Worm (Caenorhabditis elegans): Measurements from ENCODE around the gene fbxa-209.

DNA sequence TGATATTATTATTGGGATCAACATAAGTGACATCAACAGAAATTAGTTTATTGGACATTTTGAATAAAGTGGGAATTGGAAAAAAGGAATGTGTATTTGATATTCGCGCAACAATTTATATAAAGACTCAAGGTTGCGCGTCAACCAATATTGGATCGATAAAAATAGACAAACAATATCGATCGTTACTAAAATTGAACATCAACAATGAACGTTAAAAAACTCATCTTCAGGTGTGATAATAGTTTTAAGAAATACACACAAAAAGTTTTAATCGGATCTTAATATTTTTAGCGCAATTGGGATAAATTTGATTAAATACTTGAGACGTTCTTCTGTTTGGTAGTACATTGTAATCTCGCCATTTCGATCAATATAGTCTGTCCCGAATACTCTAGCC lies 3.2 kb downstream of the fbxa-209 start, which contains the start of gene fbxa-104:
- TF ChIP-seq hlh-6 (tag; optimal IDR thresholded peaks at IDR 0.05), result no peak
- TF ChIP-seq pag-3 (tag; optimal IDR thresholded peaks at IDR 0.05; ENCODE audit: borderline replicate concordance), result no peak
- no peak for TF ChIP-seq ama-1 (optimal IDR thresholded peaks at IDR 0.05)
- TF ChIP-seq pros-1 (tag; optimal IDR thresholded peaks at IDR 0.05), result no peak
- no peak for TF ChIP-seq ceh-45 (GFP tag; IDR thresholded peaks at IDR 0.05)
